Worm (Caenorhabditis elegans): ENCODE measurements around the gene F58E2.3.

- TF ChIP-seq tab-1 (GFP tag; IDR thresholded peaks at IDR 0.05), result no peak
- no peak for TF ChIP-seq flt-1 (GFP tag; IDR thresholded peaks at IDR 0.05)
- no peak for TF ChIP-seq ztf-29 (GFP tag; IDR thresholded peaks at IDR 0.05)
- no peak for TF ChIP-seq klf-2 (GFP tag; conservative IDR thresholded peaks at IDR 0.05)
- TF ChIP-seq med-1 (GFP tag; optimal IDR thresholded peaks at IDR 0.05; ENCODE audit: insufficient read depth), result no peak
- TF ChIP-seq ztf-23 (GFP tag; IDR thresholded peaks at IDR 0.05), result no peak
Observed at ce11 chrIV:3516586-3516985, 49.4 kb downstream of the F58E2.3 start, which contains the start of gene unc-33.
